Worm (Caenorhabditis elegans) whole organism, late embryonic: Measurements from ENCODE around the gene Y110A2AL.7.

Experiments used
- F13H6.1 ChIP-seq: sonication (generic microtip); optimal IDR thresholded peaks from 2 replicates; lab custom pipeline; 2016; ENCODE audit warnings: missing genetic modification characterization, missing compliant biosample characterization
- ama-1 ChIP-seq: fragments of 150-350 bp; optimal IDR thresholded peaks from 2 replicates; lab custom pipeline; 2014
- ceh-34 ChIP-seq: sonication (generic microtip); optimal IDR thresholded peaks from 2 replicates; lab custom pipeline; 2016; ENCODE audit warnings: mild to moderate bottlenecking, missing genetic modification characterization, missing compliant biosample characterization
- che-1 ChIP-seq: sonication (generic microtip); optimal IDR thresholded peaks from 2 replicates; lab custom pipeline; 2016; ENCODE audit warnings: mild to moderate bottlenecking, missing genetic modification characterization, missing compliant biosample characterization
- dve-1 ChIP-seq: sonication (generic microtip); optimal IDR thresholded peaks from 2 replicates; lab custom pipeline; 2017; ENCODE audit warnings: antibody characterized with exemption, mild to moderate bottlenecking, missing genetic modification characterization, missing compliant biosample characterization
- fkh-10 ChIP-seq: fragments of 150-350 bp; optimal IDR thresholded peaks from 2 replicates; lab custom pipeline; 2014; ENCODE audit warnings: missing biosample characterization, missing genetic modification reagents, missing genetic modification characterization
- gmeb-2 ChIP-seq: sonication (generic microtip); optimal IDR thresholded peaks from 2 replicates; lab custom pipeline; 2016; ENCODE audit warnings: missing genetic modification characterization, inconsistent platforms, missing compliant biosample characterization
- lim-6 ChIP-seq: sonication (generic microtip); optimal IDR thresholded peaks from 2 replicates; lab custom pipeline; 2016; ENCODE audit warnings: missing genetic modification characterization, missing compliant biosample characterization
- nfya-1 ChIP-seq: sonication (generic microtip); optimal IDR thresholded peaks from 2 replicates; lab custom pipeline; 2017; ENCODE audit warnings: missing genetic modification characterization, mild to moderate bottlenecking, missing compliant biosample characterization, antibody characterized with exemption, moderate library complexity
- pag-3 ChIP-seq: sonication (generic microtip); optimal IDR thresholded peaks from 2 replicates; lab custom pipeline; 2016; ENCODE audit warnings: missing compliant biosample characterization, missing genetic modification characterization, borderline replicate concordance
- pha-4 ChIP-seq: fragments of 150-350 bp; optimal IDR thresholded peaks from 2 replicates; lab custom pipeline; 2018; ENCODE audit warnings: missing biosample characterization, missing genetic modification reagents, missing genetic modification characterization
- rnt-1 ChIP-seq: sonication (generic microtip); optimal IDR thresholded peaks from 2 replicates; lab custom pipeline; 2016; ENCODE audit warnings: missing genetic modification characterization, missing compliant biosample characterization
- tbx-2 ChIP-seq: sonication (generic microtip); optimal IDR thresholded peaks from 2 replicates; lab custom pipeline; 2016; ENCODE audit warnings: missing genetic modification characterization, missing compliant biosample characterization

DNA sequence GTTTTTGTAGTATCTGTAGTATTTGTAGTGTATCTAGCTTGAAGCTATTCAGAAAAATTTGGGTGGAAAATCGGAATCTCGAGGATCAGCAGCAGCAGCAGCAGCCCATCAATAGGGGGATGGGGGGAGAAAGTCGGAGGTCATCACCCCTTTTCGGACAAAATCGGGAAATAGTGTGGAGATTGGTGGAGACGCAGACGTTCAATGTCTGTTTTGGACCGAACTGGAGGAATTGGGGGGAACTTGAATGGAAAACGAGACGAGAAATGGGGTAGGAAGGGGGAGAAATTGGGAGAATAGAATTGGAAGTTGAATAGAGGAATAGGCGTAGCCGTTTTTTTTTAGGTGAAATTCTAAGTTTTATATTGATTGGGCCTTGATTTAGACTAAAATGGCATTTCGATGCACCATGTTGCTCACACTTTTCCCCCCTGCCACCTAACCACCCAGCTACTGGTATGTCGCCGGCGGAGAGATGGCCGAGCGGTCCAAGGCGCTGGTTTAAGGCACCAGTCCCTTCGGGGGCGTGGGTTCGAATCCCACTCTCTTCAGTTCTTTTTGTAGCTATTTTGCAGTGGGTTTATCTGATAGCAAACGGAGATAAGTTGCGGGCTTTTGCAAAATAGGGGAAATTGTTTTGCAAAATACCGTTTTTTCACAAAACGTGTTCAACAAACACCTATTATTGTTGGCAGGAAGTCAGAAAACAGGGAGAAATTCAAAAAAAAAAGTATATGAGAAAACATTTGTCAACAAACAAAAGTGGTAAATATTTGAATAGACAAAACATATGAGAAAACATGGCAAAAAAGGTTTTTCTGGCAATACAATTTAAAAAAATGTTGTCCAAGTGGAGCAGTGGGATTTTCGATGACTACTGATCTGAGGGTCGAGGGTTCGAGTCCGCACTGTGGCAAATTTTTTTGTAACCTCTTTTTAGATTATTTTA lies 17.2 kb upstream of the Y110A2AL.7 start:
- TF ChIP-seq F13H6.1 (tag; lab: Kevin White, UChicago) (no peak), dve-1 (tag; lab: Kevin White, UChicago) (no peak), pag-3 (tag; lab: Kevin White, UChicago) (no peak), pha-4 (tag; lab: Kevin White, UChicago) (no peak), fkh-10 (GFP tag; lab: Kevin White, UChicago) (no peak), ama-1 (lab: Kevin White, UChicago) (no peak), che-1 (tag; lab: Kevin White, UChicago) (peak; percentile 11), gmeb-2 (tag; lab: Kevin White, UChicago) (no peak), ceh-34 (tag; lab: Kevin White, UChicago) (no peak), nfya-1 (no peak), tbx-2 (tag; lab: Kevin White, UChicago) (no peak), rnt-1 (tag; lab: Kevin White, UChicago) (no peak), lim-6 (tag; lab: Kevin White, UChicago) (no peak)
